Worm (Caenorhabditis elegans): ENCODE measurements around the gene ugt-44.

DNA sequence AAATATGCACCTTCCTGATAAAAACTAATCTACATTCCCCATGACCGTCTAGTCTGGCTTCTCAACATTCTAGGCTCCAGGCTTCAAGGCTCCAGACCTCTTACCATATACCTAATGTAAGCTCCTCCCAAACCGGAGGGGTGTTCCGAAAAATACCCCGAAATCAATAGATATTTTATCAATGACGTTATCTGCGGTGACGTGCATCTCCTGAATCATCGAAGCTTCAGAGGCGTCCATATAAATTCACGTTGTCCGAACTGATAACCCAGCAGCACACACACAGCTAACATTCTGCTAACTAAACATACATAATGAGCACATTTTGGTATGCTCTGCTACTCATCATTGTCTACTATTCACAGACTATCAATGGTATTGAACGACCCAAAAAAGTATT, at the start of gene ugt-44:
- TF ChIP-seq lin-13 (tag; optimal IDR thresholded peaks at IDR 0.05) = no peak
- no peak for TF ChIP-seq lsy-2 (tag; optimal IDR thresholded peaks at IDR 0.05)
- no peak for TF ChIP-seq ztf-11 (tag; optimal IDR thresholded peaks at IDR 0.05)
- TF ChIP-seq ces-1 (GFP tag; optimal IDR thresholded peaks at IDR 0.05) = no peak
- no peak for TF ChIP-seq mab-5 (tag; optimal IDR thresholded peaks at IDR 0.05)
- TF ChIP-seq mep-1 (tag; optimal IDR thresholded peaks at IDR 0.05) = no peak
- TF ChIP-seq nhr-76 (tag; optimal IDR thresholded peaks at IDR 0.05) = no peak
- TF ChIP-seq pha-4 (tag; optimal IDR thresholded peaks at IDR 0.05) = no peak
- no peak for TF ChIP-seq nhr-12 (tag; optimal IDR thresholded peaks at IDR 0.05)
- TF ChIP-seq nhr-237 (tag; optimal IDR thresholded peaks at IDR 0.05) = no peak
- TF ChIP-seq unc-62 (GFP tag; optimal IDR thresholded peaks at IDR 0.05) = no peak
